Worm (Caenorhabditis elegans): Measurements from ENCODE around the gene bus-8A.

- TF ChIP-seq aha-1 (tag; optimal IDR thresholded peaks at IDR 0.05), result no peak
- TF ChIP-seq nhr-90 (tag; optimal IDR thresholded peaks at IDR 0.05; ENCODE audit: poor library complexity), result no peak
- TF ChIP-seq ama-1 (optimal IDR thresholded peaks at IDR 0.05), result no peak
- TF ChIP-seq mep-1 (tag; optimal IDR thresholded peaks at IDR 0.05), result no peak
- no peak for TF ChIP-seq unc-98 (GFP tag; IDR thresholded peaks at IDR 0.05)
- no peak for TF ChIP-seq nhr-47 (tag; optimal IDR thresholded peaks at IDR 0.05)
- TF ChIP-seq egl-27 (tag; optimal IDR thresholded peaks at IDR 0.05), result no peak
- TF ChIP-seq ces-1 (GFP tag; optimal IDR thresholded peaks at IDR 0.05), result no peak
- no peak for TF ChIP-seq nhr-11 (tag; optimal IDR thresholded peaks at IDR 0.05)
Observed at ce11 chrX:5477597-5477996, 15.1 kb upstream of the bus-8A start.

All from whole organism, L1 larva.